Worm (Caenorhabditis elegans) whole organism, L1 larva: ENCODE measurements around the gene wrt-2.

ENCODE experiments used
- ceh-82 ChIP-seq, 3 experiments: fragments of 150-350 bp in 1 of 3; sonication (generic microtip) in 2 of 3; optimal IDR thresholded peaks; 2 replicates each; lab custom pipeline; 2014 to 2017; ENCODE audit warnings: missing biosample characterization in 3 of 3, missing genetic modification characterization in 3 of 3
- elt-2 ChIP-seq: sonication (generic microtip); optimal IDR thresholded peaks from 2 replicates; lab custom pipeline; 2016; ENCODE audit warnings: missing genetic modification characterization, mild to moderate bottlenecking, inconsistent platforms, missing compliant biosample characterization, missing genetic modification reagents
- fkh-10 ChIP-seq: sonication (generic microtip); optimal IDR thresholded peaks from 2 replicates; lab custom pipeline; 2017; ENCODE audit warnings: missing biosample characterization, missing genetic modification reagents, missing genetic modification characterization
- mdl-1 ChIP-seq, 2 experiments: fragments of 150-350 bp; optimal IDR thresholded peaks; 2 replicates each; lab custom pipeline; 2014 to 2017; ENCODE audit warnings: missing biosample characterization in 2 of 2, missing genetic modification characterization in 2 of 2, inconsistent platforms in 1 of 2
- nhr-12 ChIP-seq: sonication (generic microtip); optimal IDR thresholded peaks from 2 replicates; lab custom pipeline; 2017; ENCODE audit warnings: missing biosample characterization, missing genetic modification characterization
- nhr-47 ChIP-seq: sonication (generic microtip); optimal IDR thresholded peaks from 2 replicates; lab custom pipeline; 2016; ENCODE audit warnings: mild to moderate bottlenecking, missing genetic modification characterization, moderate library complexity, missing compliant biosample characterization
- nhr-77 ChIP-seq: fragments of 150-350 bp; optimal IDR thresholded peaks from 2 replicates; lab custom pipeline; 2014; ENCODE audit warnings: missing biosample characterization, missing genetic modification characterization
- rnt-1 ChIP-seq: sonication (generic microtip); optimal IDR thresholded peaks from 2 replicates; lab custom pipeline; 2016; ENCODE audit warnings: mild to moderate bottlenecking, missing genetic modification characterization, moderate library complexity, missing compliant biosample characterization
- skn-1 ChIP-seq: fragments of 150-350 bp; optimal IDR thresholded peaks from 2 replicates; lab custom pipeline; 2014; ENCODE audit warnings: missing biosample characterization, missing genetic modification characterization
- zag-1 ChIP-seq: fragments of 150-350 bp; optimal IDR thresholded peaks from 2 replicates; lab custom pipeline; 2014; ENCODE audit warnings: missing biosample characterization, missing genetic modification characterization

DNA sequence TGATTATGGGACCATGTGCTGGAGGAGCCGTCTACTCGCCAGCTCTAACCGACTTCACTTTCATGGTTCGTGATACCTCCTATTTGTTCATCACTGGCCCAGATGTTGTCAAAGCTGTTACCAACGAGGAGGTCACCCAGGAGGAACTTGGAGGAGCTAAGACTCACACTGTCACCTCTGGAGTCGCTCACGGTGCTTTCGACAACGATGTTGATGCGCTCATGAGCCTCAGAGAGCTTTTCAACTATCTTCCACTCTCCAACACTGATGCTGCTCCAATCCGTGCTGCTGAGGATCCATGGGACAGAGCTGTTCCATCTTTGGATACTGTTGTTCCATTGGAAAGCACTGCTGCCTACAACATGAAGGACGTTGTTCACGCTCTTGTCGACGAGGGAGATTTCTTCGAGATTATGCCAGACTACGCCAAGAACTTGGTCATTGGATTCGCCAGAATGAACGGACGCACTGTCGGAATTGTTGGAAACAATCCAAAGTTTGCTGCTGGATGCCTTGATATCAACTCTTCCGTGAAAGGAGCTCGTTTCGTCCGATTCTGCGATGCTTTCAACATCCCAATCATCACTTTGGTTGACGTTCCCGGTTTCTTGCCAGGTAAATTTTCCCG, 2.9 kb downstream of the wrt-2 start:
- TF ChIP-seq mdl-1 (tag; optimal IDR thresholded peaks at IDR 0.05; lab: Kevin White, UChicago) (no peak), elt-2 (tag; lab: Kevin White, UChicago) (no peak), ceh-82 (tag; optimal IDR thresholded peaks at IDR 0.05; lab: Kevin White, UChicago) (no peak), skn-1 (no peak), rnt-1 (tag; lab: Kevin White, UChicago) (no peak), nhr-12 (tag; lab: Kevin White, UChicago) (no peak), nhr-77 (tag; lab: Kevin White, UChicago) (no peak), zag-1 (no peak), nhr-47 (tag; lab: Kevin White, UChicago) (no peak), fkh-10 (no peak)
